Worm (Caenorhabditis elegans): Measurements from ENCODE around the gene F49H6.8.

Gene F49H6.8

ce11 chrV:17064676-17065075, 42.2 kb upstream of the F49H6.8 start, which contains the start of gene srh-255:
Gene srh-255 (plus strand): TSS chrV:17064976.
- TF ChIP-seq elt-2 (tag; optimal IDR thresholded peaks at IDR 0.05) (no peak), nhr-12 (tag; optimal IDR thresholded peaks at IDR 0.05) (no peak), fos-1 (tag; optimal IDR thresholded peaks at IDR 0.05) (no peak), unc-39 (tag; optimal IDR thresholded peaks at IDR 0.05) (no peak), egl-27 (tag; optimal IDR thresholded peaks at IDR 0.05) (no peak), daf-12 (tag; optimal IDR thresholded peaks at IDR 0.05) (no peak), nfya-1 (tag; optimal IDR thresholded peaks at IDR 0.05; ENCODE audit: insufficient read depth) (no peak), lin-15B (tag; optimal IDR thresholded peaks at IDR 0.05) (no peak), lsy-12 (tag; optimal IDR thresholded peaks at IDR 0.05) (no peak), nhr-77 (tag; optimal IDR thresholded peaks at IDR 0.05) (no peak), aly-2 (tag; optimal IDR thresholded peaks at IDR 0.05) (no peak), elt-3 (tag; optimal IDR thresholded peaks at IDR 0.05) (no peak), eor-1 (tag; optimal IDR thresholded peaks at IDR 0.05) (no peak), elt-1 (tag; optimal IDR thresholded peaks at IDR 0.05) (no peak), ztf-11 (tag; optimal IDR thresholded peaks at IDR 0.05) (no peak)

ce11 chrV:17061585-17061984, 39.1 kb upstream of the F49H6.8 start, which contains the start of gene F28B1.9:
Gene F28B1.9 (plus strand): TSS chrV:17061885.
- TF ChIP-seq ceh-16 (tag; optimal IDR thresholded peaks at IDR 0.05) = no peak
- TF ChIP-seq hmg-11 (tag; optimal IDR thresholded peaks at IDR 0.05) = no peak
- no peak for TF ChIP-seq mml-1 (tag; optimal IDR thresholded peaks at IDR 0.05)
- TF ChIP-seq unc-39 (tag; optimal IDR thresholded peaks at IDR 0.05) = no peak
- no peak for TF ChIP-seq jun-1 (tag; optimal IDR thresholded peaks at IDR 0.05)
- no peak for TF ChIP-seq nhr-76 (tag; optimal IDR thresholded peaks at IDR 0.05)
- TF ChIP-seq ama-1 (optimal IDR thresholded peaks at IDR 0.05) = no peak
- no peak for TF ChIP-seq nhr-23 (tag; optimal IDR thresholded peaks at IDR 0.05)
- TF ChIP-seq fkh-2 (tag; optimal IDR thresholded peaks at IDR 0.05) = no peak
- TF ChIP-seq unc-62 (GFP tag; optimal IDR thresholded peaks at IDR 0.05) = no peak
- no peak for TF ChIP-seq fkh-10 (GFP tag; optimal IDR thresholded peaks at IDR 0.05)
- no peak for TF ChIP-seq R02D3.7 (tag; optimal IDR thresholded peaks at IDR 0.05)
- no peak for TF ChIP-seq pqm-1 (tag; optimal IDR thresholded peaks at IDR 0.05)
- no peak for TF ChIP-seq ZK546.5 (tag; optimal IDR thresholded peaks at IDR 0.05)
- no peak for TF ChIP-seq egl-27 (tag; optimal IDR thresholded peaks at IDR 0.05)
- no peak for TF ChIP-seq nhr-43 (tag; optimal IDR thresholded peaks at IDR 0.05; ENCODE audit: poor library complexity, severe bottlenecking)

- TF ChIP-seq nhr-25 (tag; optimal IDR thresholded peaks at IDR 0.05) = no peak
- no peak for TF ChIP-seq nhr-237 (tag; optimal IDR thresholded peaks at IDR 0.05)
- no peak for TF ChIP-seq daf-12 (tag; optimal IDR thresholded peaks at IDR 0.05)
- no peak for TF ChIP-seq egl-5 (tag; optimal IDR thresholded peaks at IDR 0.05)
- no peak for TF ChIP-seq tbx-2 (tag; optimal IDR thresholded peaks at IDR 0.05)
- no peak for TF ChIP-seq pha-4 (tag; optimal IDR thresholded peaks at IDR 0.05)
- no peak for TF ChIP-seq unc-62 (GFP tag; optimal IDR thresholded peaks at IDR 0.05)
- no peak for TF ChIP-seq ztf-11 (tag; optimal IDR thresholded peaks at IDR 0.05)
Observed at ce11 chrV:17059987-17060386, 37.5 kb upstream of the F49H6.8 start, which contains the start of gene sri-66. Gene sri-66 (plus strand): TSS chrV:17060287.

ce11 chrV:17044500-17044899, 22.0 kb upstream of the F49H6.8 start, which contains the start of gene F28B1.2:
Gene F28B1.2 (plus strand): TSS chrV:17044800.
- no peak for TF ChIP-seq hmg-11 (tag; optimal IDR thresholded peaks at IDR 0.05)
- no peak for TF ChIP-seq nhr-77 (tag; optimal IDR thresholded peaks at IDR 0.05)
- TF ChIP-seq nhr-12 (tag; optimal IDR thresholded peaks at IDR 0.05) = no peak
- no peak for TF ChIP-seq unc-62 (GFP tag; optimal IDR thresholded peaks at IDR 0.05)
- TF ChIP-seq nhr-67 (tag; optimal IDR thresholded peaks at IDR 0.05) = no peak
- no peak for TF ChIP-seq jun-1 (tag; optimal IDR thresholded peaks at IDR 0.05)
- TF ChIP-seq zag-1 (tag; optimal IDR thresholded peaks at IDR 0.05) = no peak
- no peak for TF ChIP-seq nhr-11 (tag; optimal IDR thresholded peaks at IDR 0.05)
- no peak for TF ChIP-seq ceh-9 (tag; optimal IDR thresholded peaks at IDR 0.05)
- no peak for TF ChIP-seq unc-39 (tag; optimal IDR thresholded peaks at IDR 0.05)
